Fruit fly (Drosophila melanogaster): ENCODE data around the gene ssp2.
A peak's percentile ranks its signal among the peaks of the same experiment; 100 is the strongest.

ssp2 gene

DNA sequence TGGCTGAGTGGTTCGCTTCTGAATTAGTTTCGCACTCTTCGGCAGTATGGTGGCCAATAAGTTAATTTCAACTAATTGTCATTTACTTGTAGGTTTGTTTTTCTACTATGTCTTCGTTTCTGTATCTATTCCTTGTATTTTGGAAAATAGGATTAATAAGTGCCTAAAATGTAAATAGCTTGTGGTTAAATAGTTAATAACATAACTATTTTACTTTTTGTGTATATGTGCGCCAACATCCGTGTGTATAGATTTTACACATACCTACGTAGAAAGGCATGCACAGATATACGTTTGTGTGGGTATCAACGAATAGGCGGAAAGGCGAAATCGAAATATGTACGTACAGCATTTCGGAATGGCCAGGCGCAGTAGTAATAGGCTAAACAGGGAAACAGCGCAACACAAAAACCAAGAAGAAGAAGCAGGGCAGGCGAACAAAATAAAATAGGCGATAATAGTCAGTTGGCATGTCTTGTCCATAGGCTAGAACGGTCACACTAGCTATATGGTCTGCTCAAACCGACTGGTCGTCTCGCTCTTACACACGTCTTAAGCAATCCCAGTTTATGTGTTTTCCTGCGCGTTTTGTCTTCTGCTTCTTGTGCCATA, 37.6 kb downstream of the ssp2 start (continued):
- TF ChIP-seq h (optimal IDR thresholded peaks at IDR 0.05) (no peak), Dek (tag; optimal IDR thresholded peaks at IDR 0.05) (peak; percentile 12), Hr78 (GFP tag; optimal IDR thresholded peaks at IDR 0.05) (no peak), Atf-2 (GFP tag; optimal IDR thresholded peaks at IDR 0.05) (no peak), Doc2 (GFP tag; IDR thresholded peaks at IDR 0.05) (no peak), CG16779 (GFP tag; IDR thresholded peaks at IDR 0.05) (no peak), Dref (GFP tag; IDR thresholded peaks at IDR 0.05) (0 out of 2 replicates have a peak, but pooled peaks have one; percentile 1), tgo (GFP tag; IDR thresholded peaks at IDR 0.05) (no peak), CG5245 (GFP tag; optimal IDR thresholded peaks at IDR 0.05) (no peak), insv (GFP tag; optimal IDR thresholded peaks at IDR 0.05) (no peak), CG10321 (GFP tag; IDR thresholded peaks at IDR 0.05) (peak; percentile 99), Spps (tag; optimal IDR thresholded peaks at IDR 0.05) (no peak), CG31365 (tag; optimal IDR thresholded peaks at IDR 0.05) (no peak), CG15696 (tag; optimal IDR thresholded peaks at IDR 0.05) (no peak), mirr (GFP tag; optimal IDR thresholded peaks at IDR 0.05) (peak; percentile 37), ftz-f1 (GFP tag; optimal IDR thresholded peaks at IDR 0.05) (no peak), cg (GFP tag; optimal IDR thresholded peaks at IDR 0.05) (peak; percentile 95), CG2116 (GFP tag; optimal IDR thresholded peaks at IDR 0.05) (no peak), CG30020 (tag; optimal IDR thresholded peaks at IDR 0.05) (no peak), CG13424 (tag; optimal IDR thresholded peaks at IDR 0.05) (no peak), CG6272 (GFP tag; IDR thresholded peaks at IDR 0.05) (no peak), gro (GFP tag; optimal IDR thresholded peaks at IDR 0.05) (no peak), sima (GFP tag; optimal IDR thresholded peaks at IDR 0.05) (no peak), Elba2 (GFP tag; optimal IDR thresholded peaks at IDR 0.05) (no peak), Mad (GFP tag; optimal IDR thresholded peaks at IDR 0.05) (no peak), CG1792 (GFP tag; optimal IDR thresholded peaks at IDR 0.05) (no peak), abd-A (tag; optimal IDR thresholded peaks at IDR 0.05) (peak; percentile 97), Poxn (GFP tag; IDR thresholded peaks at IDR 0.05) (no peak), Fer2 (tag; optimal IDR thresholded peaks at IDR 0.05) (no peak), trem (tag; optimal IDR thresholded peaks at IDR 0.05) (peak; percentile 98), grn (GFP tag; optimal IDR thresholded peaks at IDR 0.05) (no peak), Ravus (GFP tag; IDR thresholded peaks at IDR 0.05) (no peak), mam (GFP tag; optimal IDR thresholded peaks at IDR 0.05) (no peak), org-1 (GFP tag; optimal IDR thresholded peaks at IDR 0.05) (no peak), CG32772 (GFP tag; IDR thresholded peaks at IDR 0.05) (no peak), fd102C (GFP tag; optimal IDR thresholded peaks at IDR 0.05) (no peak), NC2β (GFP tag; optimal IDR thresholded peaks at IDR 0.05) (peak; percentile 6), eyg (GFP tag; optimal IDR thresholded peaks at IDR 0.05) (no peak), Hr3 (GFP tag; optimal IDR thresholded peaks at IDR 0.05) (no peak), lbe (GFP tag; optimal IDR thresholded peaks at IDR 0.05) (no peak), chinmo (GFP tag; IDR thresholded peaks at IDR 0.05; ENCODE audit: partially characterized antibody) (peak; percentile 85; the same call in 3 of the 4 replicates), Fer1 (GFP tag; optimal IDR thresholded peaks at IDR 0.05) (peak; percentile 27), E2f2 (GFP tag; IDR thresholded peaks at IDR 0.05) (no peak), chif (GFP tag; optimal IDR thresholded peaks at IDR 0.05) (no peak), Ets65A (GFP tag) (no peak), ab (GFP tag; optimal IDR thresholded peaks at IDR 0.05) (no peak), BtbVII (GFP tag; optimal IDR thresholded peaks at IDR 0.05) (no peak), CG3281 (GFP tag; optimal IDR thresholded peaks at IDR 0.05) (no peak), CG11504 (tag; optimal IDR thresholded peaks at IDR 0.05) (no peak), ro (GFP tag; IDR thresholded peaks at IDR 0.05) (no peak), twi (tag; optimal IDR thresholded peaks at IDR 0.05) (peak; percentile 18), jumu (GFP tag; optimal IDR thresholded peaks at IDR 0.05) (no peak)
